Worm (Caenorhabditis elegans) whole organism, L2 larva: ENCODE data around the gene rnh-1.1.

ENCODE experiments used
- F13H6.1 ChIP-seq: sonication (generic microtip); optimal IDR thresholded peaks from 2 replicates; lab custom pipeline; 2016; ENCODE audit warnings: missing genetic modification characterization, missing compliant biosample characterization
- R02D3.7 ChIP-seq: fragments of 150-350 bp; optimal IDR thresholded peaks from 2 replicates; lab custom pipeline; 2014; ENCODE audit warnings: missing biosample characterization, missing genetic modification characterization
- Y55F3AM.14 ChIP-seq: fragments of 200-800 bp; sonication (Bioruptor generic); optimal IDR thresholded peaks from 2 replicates; lab custom pipeline; 2018; ENCODE audit warnings: mild to moderate bottlenecking, missing genetic modification characterization, missing compliant biosample characterization
- ZK546.5 ChIP-seq: sonication (generic microtip); optimal IDR thresholded peaks from 2 replicates; lab custom pipeline; 2017; ENCODE audit warnings: missing biosample characterization, missing genetic modification characterization
- alr-1 ChIP-seq: fragments of 150-350 bp; optimal IDR thresholded peaks from 2 replicates; lab custom pipeline; 2014; ENCODE audit warnings: missing biosample characterization, missing genetic modification characterization
- aly-2 ChIP-seq: fragments of 150-350 bp; optimal IDR thresholded peaks from 2 replicates; lab custom pipeline; 2014; ENCODE audit warnings: missing biosample characterization, missing genetic modification characterization
- ama-1 ChIP-seq: fragments of 150-350 bp; optimal IDR thresholded peaks from 2 replicates; lab custom pipeline; 2018; ENCODE audit warnings: inconsistent platforms
- blmp-1 ChIP-seq: sonication (generic microtip); optimal IDR thresholded peaks from 2 replicates; lab custom pipeline; 2017; ENCODE audit warnings: missing genetic modification characterization, mild to moderate bottlenecking, missing compliant biosample characterization, antibody characterized with exemption, moderate library complexity; ENCODE audit not compliant: insufficient read depth
- ceh-16 ChIP-seq: fragments of 150-350 bp; optimal IDR thresholded peaks from 2 replicates; lab custom pipeline; 2014; ENCODE audit warnings: missing biosample characterization, missing genetic modification characterization
- ceh-82 ChIP-seq: fragments of 150-350 bp; optimal IDR thresholded peaks from 2 replicates; lab custom pipeline; 2014; ENCODE audit warnings: missing biosample characterization, missing genetic modification characterization
- crh-2 ChIP-seq: sonication (generic microtip); optimal IDR thresholded peaks from 2 replicates; lab custom pipeline; 2017; ENCODE audit warnings: missing biosample characterization, missing genetic modification characterization
- dmd-4 ChIP-seq: sonication (generic microtip); optimal IDR thresholded peaks from 2 replicates; lab custom pipeline; 2017; ENCODE audit warnings: missing biosample characterization, missing genetic modification characterization
- egl-27 ChIP-seq: sonication (generic microtip); optimal IDR thresholded peaks from 3 replicates; lab custom pipeline; 2017; ENCODE audit warnings: missing biosample characterization, missing genetic modification reagents, missing genetic modification characterization
- elt-1 ChIP-seq: fragments of 150-350 bp; optimal IDR thresholded peaks from 2 replicates; lab custom pipeline; 2014; ENCODE audit warnings: missing biosample characterization, missing genetic modification characterization
- elt-3 ChIP-seq: sonication (generic microtip); optimal IDR thresholded peaks from 2 replicates; lab custom pipeline; 2017; ENCODE audit warnings: missing biosample characterization, missing genetic modification characterization
- fos-1 ChIP-seq: fragments of 150-350 bp; optimal IDR thresholded peaks from 2 replicates; lab custom pipeline; 2014; ENCODE audit warnings: missing biosample characterization, missing genetic modification characterization
- gmeb-1 ChIP-seq: fragments of 150-350 bp; optimal IDR thresholded peaks from 2 replicates; lab custom pipeline; 2014; ENCODE audit warnings: missing biosample characterization, missing genetic modification characterization
- lin-11 ChIP-seq: fragments of 150-350 bp; sonication (generic microtip); optimal IDR thresholded peaks from 2 replicates; lab custom pipeline; 2014; ENCODE audit warnings: missing biosample characterization, missing genetic modification characterization, inconsistent platforms, mixed read lengths
- lin-13 ChIP-seq: fragments of 150-350 bp; optimal IDR thresholded peaks from 2 replicates; lab custom pipeline; 2014; ENCODE audit warnings: missing biosample characterization, missing genetic modification reagents, missing genetic modification characterization
- lin-39 ChIP-seq: fragments of 150-350 bp; optimal IDR thresholded peaks from 2 replicates; lab custom pipeline; 2014; ENCODE audit warnings: missing biosample characterization, missing genetic modification reagents, missing genetic modification characterization
- lsy-2 ChIP-seq, 2 experiments: fragments of 150-350 bp in 1 of 2; sonication (generic microtip) in 1 of 2; optimal IDR thresholded peaks; 2 replicates each; lab custom pipeline; 2014 to 2017; ENCODE audit warnings: missing biosample characterization in 2 of 2, missing genetic modification characterization in 2 of 2
- mab-5 ChIP-seq: fragments of 150-350 bp; optimal IDR thresholded peaks from 2 replicates; lab custom pipeline; 2014; ENCODE audit warnings: missing biosample characterization, missing genetic modification characterization
- mbf-1 ChIP-seq: sonication (generic microtip); optimal IDR thresholded peaks from 2 replicates; lab custom pipeline; 2017; ENCODE audit warnings: missing biosample characterization, missing genetic modification characterization
- mdl-1 ChIP-seq, 2 experiments: fragments of 150-350 bp in 1 of 2; sonication (generic microtip) in 1 of 2; optimal IDR thresholded peaks; 2 replicates each; lab custom pipeline; 2017; ENCODE audit warnings: missing biosample characterization in 2 of 2, missing genetic modification characterization in 2 of 2
- nhr-10 ChIP-seq: sonication (generic microtip); optimal IDR thresholded peaks from 2 replicates; lab custom pipeline; 2017; ENCODE audit warnings: missing biosample characterization, missing genetic modification characterization
- nhr-11 ChIP-seq: fragments of 150-350 bp; optimal IDR thresholded peaks from 2 replicates; lab custom pipeline; 2014; ENCODE audit warnings: missing biosample characterization, missing genetic modification characterization
- nhr-12 ChIP-seq: fragments of 150-350 bp; optimal IDR thresholded peaks from 2 replicates; lab custom pipeline; 2014; ENCODE audit warnings: missing biosample characterization, missing genetic modification characterization
- nhr-129 ChIP-seq: fragments of 150-350 bp; optimal IDR thresholded peaks from 2 replicates; lab custom pipeline; 2014; ENCODE audit warnings: missing biosample characterization, missing genetic modification characterization
- nhr-21 ChIP-seq: fragments of 150-350 bp; optimal IDR thresholded peaks from 2 replicates; lab custom pipeline; 2014; ENCODE audit warnings: missing biosample characterization, missing genetic modification characterization
- nhr-23 ChIP-seq: fragments of 150-350 bp; optimal IDR thresholded peaks from 2 replicates; lab custom pipeline; 2014; ENCODE audit warnings: missing biosample characterization, missing genetic modification reagents, missing genetic modification characterization
- nhr-237 ChIP-seq: fragments of 150-350 bp; optimal IDR thresholded peaks from 2 replicates; lab custom pipeline; 2014; ENCODE audit warnings: missing biosample characterization, missing genetic modification characterization
- nhr-6 ChIP-seq: fragments of 150-350 bp; optimal IDR thresholded peaks from 2 replicates; lab custom pipeline; 2014; ENCODE audit warnings: missing biosample characterization, missing genetic modification characterization
- nhr-77 ChIP-seq: fragments of 150-350 bp; optimal IDR thresholded peaks from 2 replicates; lab custom pipeline; 2014; ENCODE audit warnings: missing biosample characterization, missing genetic modification characterization
- peb-1 ChIP-seq: fragments of 150-350 bp; optimal IDR thresholded peaks from 2 replicates; lab custom pipeline; 2014; ENCODE audit warnings: missing biosample characterization, missing genetic modification characterization
- sem-4 ChIP-seq: fragments of 150-350 bp; optimal IDR thresholded peaks from 2 replicates; lab custom pipeline; 2014; ENCODE audit warnings: missing biosample characterization, missing genetic modification reagents, missing genetic modification characterization
- skn-1 ChIP-seq: sonication (generic microtip); optimal IDR thresholded peaks from 2 replicates; lab custom pipeline; 2017; ENCODE audit warnings: missing biosample characterization, missing genetic modification characterization
- sma-3 ChIP-seq: sonication (generic microtip); optimal IDR thresholded peaks from 2 replicates; lab custom pipeline; 2016; ENCODE audit warnings: missing genetic modification reagents, missing genetic modification characterization, missing compliant biosample characterization
- sma-9 ChIP-seq, 2 experiments: fragments of 150-350 bp in 1 of 2; sonication (generic microtip) in 1 of 2; optimal IDR thresholded peaks; 2 replicates each; lab custom pipeline; 2014 to 2016; ENCODE audit warnings: missing genetic modification characterization in 2 of 2, mild to moderate bottlenecking in 1 of 2, missing biosample characterization in 1 of 2, missing compliant biosample characterization in 1 of 2, missing genetic modification reagents in 1 of 2, moderate library complexity in 1 of 2
- snpc-4 ChIP-seq: fragments of 150-350 bp; optimal IDR thresholded peaks from 2 replicates; lab custom pipeline; 2014; ENCODE audit warnings: missing biosample characterization, missing genetic modification characterization
- unc-39 ChIP-seq: fragments of 150-350 bp; optimal IDR thresholded peaks from 2 replicates; lab custom pipeline; 2014; ENCODE audit warnings: missing biosample characterization, missing genetic modification characterization
- unc-55 ChIP-seq: fragments of 150-350 bp; sonication (generic microtip); optimal IDR thresholded peaks from 3 replicates; lab custom pipeline; 2014; ENCODE audit warnings: missing biosample characterization, missing genetic modification reagents, missing genetic modification characterization
- unc-62 ChIP-seq: fragments of 150-350 bp; optimal IDR thresholded peaks from 2 replicates; lab custom pipeline; 2014; ENCODE audit warnings: missing biosample characterization, missing genetic modification reagents, missing genetic modification characterization
- ztf-1 ChIP-seq: fragments of 200-800 bp; sonication (Bioruptor generic); conservative IDR thresholded peaks from 2 replicates; pipeline ENCODE4 v1.3.6; 2022; ENCODE audit warnings: missing genetic modification characterization, missing compliant biosample characterization
- ztf-11 ChIP-seq: sonication (generic microtip); optimal IDR thresholded peaks from 2 replicates; lab custom pipeline; 2017; ENCODE audit warnings: missing biosample characterization, missing genetic modification characterization
- ztf-4 ChIP-seq: fragments of 150-350 bp; optimal IDR thresholded peaks from 2 replicates; lab custom pipeline; 2014; ENCODE audit warnings: missing biosample characterization, missing genetic modification characterization

rnh-1.1 gene

ce11 chrII:7523281-7523680 lies 2.3 kb upstream of the rnh-1.1 start, which contains the start of gene ZK1290.15:
TSS of gene ZK1290.15 (plus strand) at chrII:7523581.
- TF ChIP-seq nhr-21 (tag; lab: Kevin White, UChicago): no peak
- no peak for TF ChIP-seq ztf-1 (GFP tag; lab: Robert Waterston, UW)
- TF ChIP-seq lin-13 (GFP tag; lab: Kevin White, UChicago): no peak
- no peak for TF ChIP-seq Y55F3AM.14 (GFP tag; lab: Kevin White, UChicago)
- TF ChIP-seq fos-1: no peak
- TF ChIP-seq crh-2 (tag; lab: Kevin White, UChicago): no peak
- TF ChIP-seq sma-3 (GFP tag; lab: Kevin White, UChicago): no peak
- no peak for TF ChIP-seq ceh-82 (tag; lab: Kevin White, UChicago)
- no peak for TF ChIP-seq mbf-1
- TF ChIP-seq nhr-129 (tag; lab: Kevin White, UChicago): no peak

- no peak for TF ChIP-seq ama-1
- peak; percentile 87 for TF ChIP-seq blmp-1 (tag; lab: Kevin White, UChicago)
- peak; percentile 64 for TF ChIP-seq gmeb-1 (tag; lab: Kevin White, UChicago)
- TF ChIP-seq sma-3 (GFP tag; lab: Kevin White, UChicago): peak; percentile 93
- TF ChIP-seq sma-9 (GFP tag; optimal IDR thresholded peaks at IDR 0.05; lab: Kevin White, UChicago): peak; percentile 98
- no peak for TF ChIP-seq sma-9 (tag; optimal IDR thresholded peaks at IDR 0.05; lab: Kevin White, UChicago)
- TF ChIP-seq mdl-1 (tag; optimal IDR thresholded peaks at IDR 0.05; lab: Kevin White, UChicago): peak in 1 of 2 experiments; percentile 53
- peak; percentile 83 for TF ChIP-seq nhr-21 (tag; lab: Kevin White, UChicago)
- peak; percentile 71 for TF ChIP-seq nhr-129 (tag; lab: Kevin White, UChicago)
- no peak for TF ChIP-seq nhr-23
- peak; percentile 76 for TF ChIP-seq crh-2 (tag; lab: Kevin White, UChicago)
- no peak for TF ChIP-seq dmd-4
- TF ChIP-seq nhr-237: no peak
- peak; percentile 66 for TF ChIP-seq fos-1
- TF ChIP-seq, all 48 proteins: peak for 9
Measured at ce11 chrII:7528210-7528609, 2.7 kb downstream of the rnh-1.1 start.

ce11 chrII:7529078-7529683 lies 3.6 kb downstream of the rnh-1.1 start, which contains the start of gene ZK1290.5:
TSS of gene ZK1290.5 (plus strand) at chrII:7529643.
- TF ChIP-seq ama-1: no peak
- peak; percentile 98 for TF ChIP-seq sma-9 (GFP tag; optimal IDR thresholded peaks at IDR 0.05; lab: Kevin White, UChicago)
- peak; percentile 18 for TF ChIP-seq sma-9 (tag; optimal IDR thresholded peaks at IDR 0.05; lab: Kevin White, UChicago)
- TF ChIP-seq lin-39: no peak
- peak; percentile 27 for TF ChIP-seq mab-5 (tag; lab: Kevin White, UChicago)
- no peak for TF ChIP-seq alr-1
- peak; percentile 87 for TF ChIP-seq fos-1
- peak; percentile 71 for TF ChIP-seq blmp-1 (tag; lab: Kevin White, UChicago)
- no peak for TF ChIP-seq nhr-12 (tag; lab: Kevin White, UChicago)
- peak; percentile 28 to 89 for TF ChIP-seq lsy-2 (tag; optimal IDR thresholded peaks at IDR 0.05; lab: Kevin White, UChicago)
- TF ChIP-seq nhr-77 (tag; lab: Kevin White, UChicago): no peak
- TF ChIP-seq nhr-11 (tag; lab: Kevin White, UChicago): no peak
- no peak for TF ChIP-seq nhr-23
- peak; percentile 47 for TF ChIP-seq lin-13 (GFP tag; lab: Kevin White, UChicago)
- peak; percentile 18 for TF ChIP-seq unc-62 (GFP tag; lab: Kevin White, UChicago)
- peak; percentile 18 for TF ChIP-seq snpc-4 (tag; lab: Kevin White, UChicago)
- TF ChIP-seq sem-4 (tag; lab: Kevin White, UChicago): peak; percentile 79
- peak; percentile 84 for TF ChIP-seq ztf-4 (tag; lab: Kevin White, UChicago)
- TF ChIP-seq R02D3.7 (tag; lab: Kevin White, UChicago): no peak
- peak; percentile 94 for TF ChIP-seq nhr-21 (tag; lab: Kevin White, UChicago)
- peak; percentile 62 for TF ChIP-seq gmeb-1 (tag; lab: Kevin White, UChicago)
- peak; percentile 98 for TF ChIP-seq crh-2 (tag; lab: Kevin White, UChicago)
- no peak for TF ChIP-seq ceh-82 (tag; lab: Kevin White, UChicago)
- TF ChIP-seq lin-11: no peak
- no peak for TF ChIP-seq elt-1 (tag; lab: Kevin White, UChicago)
- peak; percentile 74 to 90 for TF ChIP-seq mdl-1 (tag; optimal IDR thresholded peaks at IDR 0.05; lab: Kevin White, UChicago)
- TF ChIP-seq aly-2: no peak
- peak; percentile 68 for TF ChIP-seq unc-55 (GFP tag; lab: Kevin White, UChicago)
- no peak for TF ChIP-seq unc-39 (tag; lab: Kevin White, UChicago)
- no peak for TF ChIP-seq ztf-1 (GFP tag; lab: Robert Waterston, UW)
- TF ChIP-seq F13H6.1 (tag; lab: Kevin White, UChicago): peak; percentile 95
- no peak for TF ChIP-seq ztf-11 (tag; lab: Kevin White, UChicago)
- TF ChIP-seq nhr-129 (tag; lab: Kevin White, UChicago): peak; percentile 93
- TF ChIP-seq nhr-237: no peak
- peak; percentile 62 for TF ChIP-seq skn-1 (tag; lab: Kevin White, UChicago)
- peak; percentile 84 for TF ChIP-seq nhr-6
- TF ChIP-seq nhr-10 (tag; lab: Kevin White, UChicago): peak; percentile 52
- no peak for TF ChIP-seq ceh-16 (tag; lab: Kevin White, UChicago)
- TF ChIP-seq peb-1 (tag; lab: Kevin White, UChicago): no peak
- no peak for TF ChIP-seq mbf-1
- TF ChIP-seq elt-3: no peak
- peak; percentile 97 for TF ChIP-seq sma-3 (GFP tag; lab: Kevin White, UChicago)
- TF ChIP-seq Y55F3AM.14 (GFP tag; lab: Kevin White, UChicago): peak; percentile 69
- no peak for TF ChIP-seq ZK546.5 (tag; lab: Kevin White, UChicago)
- no peak for TF ChIP-seq dmd-4
- peak; percentile 92 for TF ChIP-seq egl-27 (tag; lab: Kevin White, UChicago)
